Worm (Caenorhabditis elegans) whole organism, midembryonic: ENCODE data around the gene W09C2.9.

Experiments used
- T22C8.4 ChIP-seq: fragments of 200-800 bp; sonication (Bioruptor generic); IDR thresholded peaks from 2 replicates; pipeline ENCODE4 v1.3.6; 2022; ENCODE audit warnings: missing genetic modification characterization, missing compliant biosample characterization
- cog-1 ChIP-seq: sonication (generic microtip); optimal IDR thresholded peaks from 2 replicates; lab custom pipeline; 2016; ENCODE audit warnings: missing genetic modification characterization, missing compliant biosample characterization
- flt-1 ChIP-seq: fragments of 200-800 bp; sonication (Bioruptor generic); IDR thresholded peaks from 2 replicates; pipeline ENCODE4 v1.3.6; 2022; ENCODE audit warnings: missing genetic modification characterization, missing compliant biosample characterization
- klf-2 ChIP-seq: fragments of 200-800 bp; sonication (Bioruptor generic); conservative IDR thresholded peaks from 2 replicates; pipeline ENCODE4 v1.3.6; 2022; ENCODE audit warnings: missing genetic modification reagents, missing genetic modification characterization, missing compliant biosample characterization
- med-1 ChIP-seq: sonication (generic microtip); optimal IDR thresholded peaks from 2 replicates; lab custom pipeline; 2017; ENCODE audit warnings: missing genetic modification characterization, mild to moderate bottlenecking, missing compliant biosample characterization, antibody characterized with exemption, missing genetic modification reagents; ENCODE audit not compliant: insufficient read depth
- ref-1 ChIP-seq: fragments of 200-800 bp; sonication (Bioruptor generic); conservative IDR thresholded peaks from 2 replicates; pipeline ENCODE4 v1.3.6; 2022; ENCODE audit warnings: missing genetic modification reagents, missing genetic modification characterization, missing compliant biosample characterization
- tab-1 ChIP-seq: fragments of 200-800 bp; sonication (Bioruptor generic); IDR thresholded peaks from 2 replicates; pipeline ENCODE4 v1.3.6; 2022; ENCODE audit warnings: missing genetic modification characterization, missing compliant biosample characterization
- ztf-23 ChIP-seq: fragments of 200-800 bp; sonication (Bioruptor generic); IDR thresholded peaks from 2 replicates; pipeline ENCODE4 v1.3.6; 2022; ENCODE audit warnings: missing genetic modification reagents, missing genetic modification characterization, missing compliant biosample characterization
- ztf-29 ChIP-seq: fragments of 200-800 bp; sonication (Bioruptor generic); IDR thresholded peaks from 2 replicates; pipeline ENCODE4 v1.3.6; 2022; ENCODE audit warnings: missing genetic modification reagents, missing genetic modification characterization, missing compliant biosample characterization

The W09C2.9 gene

DNA sequence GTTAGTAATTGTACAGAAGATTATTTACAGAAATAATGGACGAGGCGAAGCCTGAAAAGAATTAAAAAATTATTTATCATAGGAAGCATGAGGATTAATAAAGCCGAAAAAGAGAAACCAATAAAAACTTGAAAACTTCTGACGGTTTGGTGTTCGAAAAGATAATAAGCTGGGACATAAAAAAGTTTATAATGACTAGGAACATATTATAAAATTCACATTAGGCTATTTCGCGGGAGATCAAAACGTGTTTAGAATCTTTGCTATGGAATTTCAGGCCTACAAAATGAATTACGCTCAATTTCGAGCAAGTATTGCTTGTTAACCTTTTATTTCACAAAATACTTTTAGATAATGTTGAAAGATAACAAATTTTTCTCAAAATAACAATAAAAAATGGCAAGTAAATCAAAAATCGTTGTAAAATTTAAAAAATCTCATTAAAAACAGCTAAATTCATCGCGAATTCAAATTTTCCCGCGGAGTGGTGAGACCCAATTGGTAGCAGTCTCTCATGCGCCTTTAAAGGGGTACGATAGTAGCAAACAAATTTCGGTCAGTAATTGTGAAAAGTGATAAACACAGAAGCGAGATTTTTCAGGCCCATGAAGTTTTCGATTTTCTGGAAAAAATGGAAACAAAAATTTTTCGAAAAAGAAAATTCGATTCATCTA is 34.2 kb downstream of the W09C2.9 start, which contains the start of gene trcs-1:
Gene trcs-1, minus strand, starts transcription at position 51 of the 674 bp plus-strand sequence.
- TF ChIP-seq ztf-29 (GFP tag; lab: Robert Waterston, UW) (no peak), cog-1 (tag; lab: Kevin White, UChicago) (no peak), tab-1 (no peak), med-1 (GFP tag; lab: Kevin White, UChicago) (no peak), ztf-23 (GFP tag; lab: Robert Waterston, UW) (no peak)

DNA sequence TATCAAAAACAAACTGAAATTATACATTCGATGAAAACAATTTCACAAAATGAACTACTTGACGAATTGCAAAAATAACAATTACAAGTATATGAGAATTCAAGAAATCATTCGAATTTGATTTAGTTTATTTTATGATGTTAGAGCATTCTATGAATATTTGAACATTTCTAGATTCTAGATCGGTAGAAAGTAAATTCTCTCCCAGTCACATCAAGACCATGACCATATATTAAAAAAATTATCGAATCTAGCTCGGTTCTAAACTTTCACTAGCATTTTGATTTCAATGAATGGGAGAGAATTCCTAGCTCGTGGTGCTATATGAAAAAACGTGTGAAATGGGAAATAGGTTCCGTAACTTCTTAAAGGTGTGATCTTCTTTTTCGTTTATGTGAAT is 38.8 kb downstream of the W09C2.9 start:
- no peak for TF ChIP-seq cog-1 (tag; lab: Kevin White, UChicago)
- TF ChIP-seq ref-1: no peak
- TF ChIP-seq ztf-23 (GFP tag; lab: Robert Waterston, UW): no peak
- TF ChIP-seq klf-2 (GFP tag; lab: Robert Waterston, UW): no peak
- TF ChIP-seq flt-1 (GFP tag; lab: Robert Waterston, UW): no peak
- TF ChIP-seq med-1 (GFP tag; lab: Kevin White, UChicago): no peak
- no peak for TF ChIP-seq T22C8.4 (GFP tag; lab: Robert Waterston, UW)
- no peak for TF ChIP-seq tab-1
- TF ChIP-seq ztf-29 (GFP tag; lab: Robert Waterston, UW): no peak

DNA sequence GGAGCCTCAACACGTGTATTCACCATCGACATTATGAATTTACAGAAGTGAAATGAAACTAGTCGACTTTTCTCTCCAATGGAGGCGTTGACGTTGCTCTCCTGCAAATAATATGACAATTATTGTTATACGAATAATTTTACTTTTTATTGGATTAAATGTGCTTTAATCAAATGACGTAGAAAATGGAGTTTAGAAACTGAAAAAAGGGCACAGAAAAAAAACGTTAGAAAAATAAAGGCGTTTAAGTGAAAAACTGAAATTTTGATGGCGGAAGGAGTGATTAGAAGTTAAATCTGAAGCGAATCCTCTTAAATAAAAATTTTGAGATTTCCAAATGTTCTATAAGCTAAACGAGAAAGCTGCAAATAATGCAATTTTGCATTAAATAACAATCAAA is 43.1 kb downstream of the W09C2.9 start, which contains the start of gene npr-2:
Gene npr-2, minus strand, starts transcription at position 101 of the 400 bp plus-strand sequence.
- TF ChIP-seq klf-2 (GFP tag; lab: Robert Waterston, UW) (no peak), ztf-29 (GFP tag; lab: Robert Waterston, UW) (no peak), flt-1 (GFP tag; lab: Robert Waterston, UW) (no peak), T22C8.4 (GFP tag; lab: Robert Waterston, UW) (no peak), med-1 (GFP tag; lab: Kevin White, UChicago) (no peak), cog-1 (tag; lab: Kevin White, UChicago) (no peak), ref-1 (no peak), ztf-23 (GFP tag; lab: Robert Waterston, UW) (no peak), tab-1 (no peak)
